Worm (Caenorhabditis elegans) whole organism, late embryonic: ENCODE measurements around the gene snpn-1.

ENCODE experiments used
- T23F11.4 ChIP-seq: fragments of 200-800 bp; sonication (Bioruptor generic); optimal IDR thresholded peaks from 2 replicates; lab custom pipeline; 2018; ENCODE audit warnings: mild to moderate bottlenecking, missing genetic modification characterization, missing compliant biosample characterization
- ama-1 ChIP-seq: fragments of 150-350 bp; optimal IDR thresholded peaks from 2 replicates; lab custom pipeline; 2014
- ceh-22 ChIP-seq: sonication (generic microtip); optimal IDR thresholded peaks from 2 replicates; lab custom pipeline; 2017; ENCODE audit warnings: missing biosample characterization, missing genetic modification characterization
- ceh-24 ChIP-seq: sonication (generic microtip); optimal IDR thresholded peaks from 2 replicates; lab custom pipeline; 2016; ENCODE audit warnings: mild to moderate bottlenecking, missing genetic modification characterization, missing compliant biosample characterization
- ceh-31 ChIP-seq: sonication (generic microtip); optimal IDR thresholded peaks from 2 replicates; lab custom pipeline; 2016; ENCODE audit warnings: missing genetic modification characterization, missing compliant biosample characterization
- ceh-9 ChIP-seq: sonication (generic microtip); optimal IDR thresholded peaks from 2 replicates; lab custom pipeline; 2016; ENCODE audit warnings: mild to moderate bottlenecking, missing genetic modification characterization, inconsistent platforms, missing compliant biosample characterization
- dmd-4 ChIP-seq: sonication (generic microtip); optimal IDR thresholded peaks from 2 replicates; lab custom pipeline; 2016; ENCODE audit warnings: borderline replicate concordance, missing genetic modification characterization, missing compliant biosample characterization
- hlh-13 ChIP-seq: fragments of 200-800 bp; sonication (Bioruptor generic); optimal IDR thresholded peaks from 2 replicates; lab custom pipeline; 2018; ENCODE audit warnings: mild to moderate bottlenecking, missing genetic modification characterization, missing compliant biosample characterization
- pqm-1 ChIP-seq: sonication (generic microtip); optimal IDR thresholded peaks from 2 replicates; lab custom pipeline; 2016; ENCODE audit warnings: missing genetic modification characterization, missing compliant biosample characterization
- rnt-1 ChIP-seq: sonication (generic microtip); optimal IDR thresholded peaks from 2 replicates; lab custom pipeline; 2016; ENCODE audit warnings: missing genetic modification characterization, missing compliant biosample characterization

DNA sequence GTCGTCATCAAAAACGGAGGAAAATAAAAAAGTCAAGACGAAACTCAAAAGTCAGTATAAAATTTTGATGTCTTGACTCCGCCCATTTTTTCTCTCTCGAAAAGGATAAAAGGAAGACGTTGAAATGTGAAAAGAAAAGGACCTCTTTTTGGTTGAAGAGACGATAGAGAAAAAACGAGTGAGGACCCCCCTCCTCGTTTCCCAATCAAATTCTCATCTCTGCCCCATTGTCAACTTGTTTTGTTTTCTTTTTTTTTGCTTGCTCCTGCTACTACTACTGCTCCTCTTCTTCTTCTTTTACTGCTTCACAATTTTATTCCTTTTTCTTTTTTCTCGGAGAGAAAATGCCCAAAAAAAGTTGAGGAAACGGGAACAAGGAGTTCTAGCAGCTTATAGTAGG is 47.0 kb upstream of the snpn-1 start:
- no peak for TF ChIP-seq dmd-4
- no peak for TF ChIP-seq ama-1
- no peak for TF ChIP-seq hlh-13 (GFP tag; lab: Kevin White, UChicago)
- TF ChIP-seq rnt-1 (tag; lab: Kevin White, UChicago): no peak
- no peak for TF ChIP-seq ceh-31 (tag; lab: Kevin White, UChicago)
- no peak for TF ChIP-seq pqm-1 (tag; lab: Kevin White, UChicago)
- TF ChIP-seq ceh-24: no peak
- no peak for TF ChIP-seq ceh-9
- no peak for TF ChIP-seq ceh-22 (tag; lab: Kevin White, UChicago)
- no peak for TF ChIP-seq T23F11.4 (GFP tag; lab: Kevin White, UChicago)
